Fruit fly (Drosophila melanogaster) whole organism, embryonic: ENCODE results near the gene yellow-g.

Source experiments
- BtbVII ChIP-seq: fragments of 200-800 bp; sonication (Bioruptor generic); optimal IDR thresholded peaks from 3 replicates; lab custom pipeline; 2017; ENCODE audit warnings: missing biosample characterization, mild to moderate bottlenecking, missing genetic modification characterization
- CG10462 ChIP-seq: fragments of 200-800 bp; sonication (Bioruptor generic); optimal IDR thresholded peaks from 2 replicates; lab custom pipeline; 2016; ENCODE audit warnings: missing biosample characterization, missing genetic modification characterization
- CG12299 ChIP-seq: fragments of 200-800 bp; sonication (Bioruptor generic); optimal IDR thresholded peaks from 2 replicates; lab custom pipeline; 2018; ENCODE audit warnings: missing biosample characterization, mild to moderate bottlenecking, missing genetic modification characterization
- CG14014 ChIP-seq: fragments of 200-800 bp; sonication (Bioruptor generic); IDR thresholded peaks from 2 replicates; pipeline ENCODE4 v1.3.6; 2022; ENCODE audit warnings: missing biosample characterization, missing genetic modification characterization
- CG14860 ChIP-seq: fragments of 200-800 bp; sonication (Bioruptor generic); IDR thresholded peaks from 3 replicates; pipeline ENCODE4 v1.3.6; 2022; ENCODE audit warnings: missing biosample characterization, missing genetic modification characterization; ENCODE audit not compliant: partially characterized antibody
- CG1603 ChIP-seq: fragments of 200-800 bp; sonication (Bioruptor generic); optimal IDR thresholded peaks from 2 replicates; lab custom pipeline; 2019; ENCODE audit warnings: missing biosample characterization, mild to moderate bottlenecking, missing genetic modification characterization, moderate library complexity
- CG17328 ChIP-seq: fragments of 200-800 bp; sonication (Bioruptor generic); IDR thresholded peaks from 2 replicates; pipeline ENCODE4 v1.3.6; 2022; ENCODE audit warnings: missing biosample characterization, missing genetic modification characterization
- CG17568 ChIP-seq: fragments of 200-800 bp; sonication (Bioruptor generic); optimal IDR thresholded peaks from 2 replicates; lab custom pipeline; 2018; ENCODE audit warnings: missing biosample characterization, mild to moderate bottlenecking, missing genetic modification characterization, moderate library complexity
- CG18619 ChIP-seq: fragments of 200-800 bp; sonication (Bioruptor generic); optimal IDR thresholded peaks from 3 replicates; lab custom pipeline; 2017; ENCODE audit warnings: missing biosample characterization, mild to moderate bottlenecking, missing genetic modification characterization
- CG31224 ChIP-seq: fragments of 200-800 bp; sonication (Bioruptor generic); IDR thresholded peaks from 2 replicates; pipeline ENCODE4 v1.3.6; 2022; ENCODE audit warnings: missing biosample characterization, missing genetic modification characterization
- CG32532 ChIP-seq: fragments of 200-800 bp; sonication (Bioruptor generic); IDR thresholded peaks from 2 replicates; pipeline ENCODE4 v1.3.6; 2022; ENCODE audit warnings: missing biosample characterization, missing genetic modification characterization
- CG33213 ChIP-seq: fragments of 200-800 bp; sonication (Bioruptor generic); optimal IDR thresholded peaks from 3 replicates; lab custom pipeline; 2016; ENCODE audit warnings: missing biosample characterization, missing genetic modification characterization
- CG3407 ChIP-seq: fragments of 200-800 bp; sonication (Bioruptor generic); optimal IDR thresholded peaks from 2 replicates; lab custom pipeline; 2018; ENCODE audit warnings: missing biosample characterization, mild to moderate bottlenecking, missing genetic modification characterization
- CG4617 ChIP-seq: fragments of 200-800 bp; sonication (Bioruptor generic); optimal IDR thresholded peaks from 3 replicates; lab custom pipeline; 2016; ENCODE audit warnings: missing biosample characterization, missing genetic modification characterization, borderline replicate concordance
- CG8478 ChIP-seq: fragments of >200 bp; optimal IDR thresholded peaks from 2 replicates; lab custom pipeline; 2018
- CG9215 ChIP-seq: fragments of 200-800 bp; sonication (Bioruptor generic); IDR thresholded peaks from 2 replicates; pipeline ENCODE4 v1.3.6; 2022; ENCODE audit warnings: missing biosample characterization, missing genetic modification characterization
- Chrac-16 ChIP-seq: fragments of 200-800 bp; sonication (Bioruptor generic); optimal IDR thresholded peaks from 3 replicates; lab custom pipeline; 2016; ENCODE audit warnings: missing biosample characterization, missing genetic modification characterization
- Dip3 ChIP-seq: fragments of 200-800 bp; sonication (Bioruptor generic); optimal IDR thresholded peaks from 3 replicates; lab custom pipeline; 2016; ENCODE audit warnings: missing biosample characterization, missing genetic modification characterization
- Doc2 ChIP-seq: fragments of 200-800 bp; sonication (Bioruptor generic); IDR thresholded peaks from 2 replicates; pipeline ENCODE4 v1.3.6; 2022; ENCODE audit warnings: missing biosample characterization, missing genetic modification characterization
- Ets65A ChIP-seq: fragments of 200-800 bp; sonication (Bioruptor generic); peaks from one replicate; lab custom pipeline; 2016; ENCODE audit warnings: missing biosample characterization, missing genetic modification characterization
- Fer2 ChIP-seq: fragments of 200-800 bp; sonication (Bioruptor generic); optimal IDR thresholded peaks from 2 replicates; lab custom pipeline; 2018; ENCODE audit warnings: missing biosample characterization, mild to moderate bottlenecking, missing genetic modification characterization, moderate library complexity
- HHEX ChIP-seq: fragments of 200-800 bp; sonication (Bioruptor generic); optimal IDR thresholded peaks from 3 replicates; lab custom pipeline; 2017; ENCODE audit warnings: missing biosample characterization, mild to moderate bottlenecking, missing genetic modification characterization, missing genetic modification reagents
- MESR4 ChIP-seq: fragments of 200-800 bp; sonication (Bioruptor generic); optimal IDR thresholded peaks from 2 replicates; lab custom pipeline; 2018; ENCODE audit warnings: missing biosample characterization, mild to moderate bottlenecking, missing genetic modification characterization, moderate library complexity
- Max ChIP-seq: fragments of 200-800 bp; sonication (Bioruptor generic); optimal IDR thresholded peaks from 2 replicates; lab custom pipeline; 2016; ENCODE audit warnings: missing biosample characterization, mild to moderate bottlenecking, missing genetic modification characterization
- NC2β ChIP-seq: fragments of 200-800 bp; sonication (Bioruptor generic); optimal IDR thresholded peaks from 2 replicates; lab custom pipeline; 2016; ENCODE audit warnings: missing biosample characterization, missing genetic modification characterization
- Opbp ChIP-seq: fragments of 200-800 bp; sonication (Bioruptor generic); IDR thresholded peaks from 3 replicates; pipeline ENCODE4 v1.3.6; 2022; ENCODE audit warnings: missing biosample characterization, missing genetic modification characterization; ENCODE audit not compliant: partially characterized antibody
- Scr ChIP-seq: fragments of 200-800 bp; sonication (Bioruptor generic); IDR thresholded peaks from 2 replicates; pipeline ENCODE4 v1.3.6; 2022; ENCODE audit warnings: missing biosample characterization, missing genetic modification characterization; ENCODE audit not compliant: partially characterized antibody
- Six4 ChIP-seq: fragments of 200-800 bp; sonication (Bioruptor generic); optimal IDR thresholded peaks from 2 replicates; lab custom pipeline; 2016; ENCODE audit warnings: missing biosample characterization, missing genetic modification characterization
- Sox102F ChIP-seq: fragments of 200-800 bp; sonication (Bioruptor generic); optimal IDR thresholded peaks from 2 replicates; lab custom pipeline; 2018; ENCODE audit warnings: missing biosample characterization, mild to moderate bottlenecking, missing genetic modification characterization, moderate library complexity
- Ssrp ChIP-seq: fragments of 200-800 bp; sonication (Bioruptor generic); optimal IDR thresholded peaks from 2 replicates; lab custom pipeline; 2018; ENCODE audit warnings: missing biosample characterization, mild to moderate bottlenecking, missing genetic modification characterization, moderate library complexity
- Taf1 ChIP-seq: fragments of 200-800 bp; sonication (Bioruptor generic); IDR thresholded peaks from 2 replicates; pipeline ENCODE4 v1.3.6; 2022; ENCODE audit warnings: missing biosample characterization, missing genetic modification characterization
- az2 ChIP-seq: fragments of 200-800 bp; sonication (Bioruptor generic); optimal IDR thresholded peaks from 3 replicates; lab custom pipeline; 2016; ENCODE audit warnings: missing biosample characterization, missing genetic modification characterization
- bowl ChIP-seq: fragments of 200-800 bp; sonication (Bioruptor generic); IDR thresholded peaks from 2 replicates; pipeline ENCODE4 v1.3.6; 2022; ENCODE audit warnings: missing biosample characterization, missing genetic modification characterization
- cato ChIP-seq: fragments of 200-800 bp; sonication (Bioruptor generic); optimal IDR thresholded peaks from 2 replicates; lab custom pipeline; 2016; ENCODE audit warnings: missing biosample characterization, missing genetic modification characterization, borderline replicate concordance
- ci ChIP-seq: fragments of 200-800 bp; sonication (Bioruptor generic); IDR thresholded peaks from 3 replicates; pipeline ENCODE4 v1.3.6; 2022; ENCODE audit warnings: missing biosample characterization, missing genetic modification characterization
- crol ChIP-seq: fragments of 200-800 bp; sonication (Bioruptor generic); IDR thresholded peaks from 2 replicates; pipeline ENCODE4 v1.3.6; 2022; ENCODE audit warnings: missing biosample characterization, missing genetic modification characterization
- cwo ChIP-seq: fragments of 200-800 bp; sonication (Bioruptor generic); optimal IDR thresholded peaks from 3 replicates; lab custom pipeline; 2017; ENCODE audit warnings: missing biosample characterization, missing genetic modification characterization, mild to moderate bottlenecking, moderate library complexity, missing genetic modification reagents
- danr ChIP-seq: fragments of 200-800 bp; sonication (Bioruptor generic); IDR thresholded peaks from 2 replicates; pipeline ENCODE4 v1.3.6; 2022; ENCODE audit warnings: missing biosample characterization, missing genetic modification characterization
- fd102C ChIP-seq: fragments of 200-800 bp; sonication (Bioruptor generic); optimal IDR thresholded peaks from 2 replicates; lab custom pipeline; 2018; ENCODE audit warnings: missing biosample characterization, mild to moderate bottlenecking, missing genetic modification characterization, moderate library complexity
- hbn ChIP-seq: fragments of 200-800 bp; sonication (Bioruptor generic); IDR thresholded peaks from 2 replicates; pipeline ENCODE4 v1.3.6; 2022; ENCODE audit warnings: missing biosample characterization, missing genetic modification characterization; ENCODE audit not compliant: partially characterized antibody
- insv ChIP-seq, 2 experiments: fragments of 200-800 bp; sonication (Bioruptor generic); optimal IDR thresholded peaks; 3 replicates each; lab custom pipeline; 2016 to 2018; ENCODE audit warnings: missing biosample characterization in 2 of 2, missing genetic modification characterization in 2 of 2
- kni ChIP-seq: fragments of 200-800 bp; sonication (Bioruptor generic); optimal IDR thresholded peaks from 3 replicates; lab custom pipeline; 2017; ENCODE audit warnings: mild to moderate bottlenecking, missing biosample characterization, missing genetic modification reagents, missing genetic modification characterization
- nerfin-1 ChIP-seq: fragments of 200-800 bp; sonication (Bioruptor generic); optimal IDR thresholded peaks from 3 replicates; lab custom pipeline; 2019; ENCODE audit warnings: missing biosample characterization, mild to moderate bottlenecking, missing genetic modification characterization, moderate library complexity
- nmo ChIP-seq: fragments of 200-800 bp; sonication (Bioruptor generic); optimal IDR thresholded peaks from 2 replicates; lab custom pipeline; 2018; ENCODE audit warnings: missing biosample characterization, mild to moderate bottlenecking, missing genetic modification characterization, moderate library complexity
- p53 ChIP-seq: fragments of 200-800 bp; sonication (Bioruptor generic); optimal IDR thresholded peaks from 2 replicates; lab custom pipeline; 2016; ENCODE audit warnings: missing biosample characterization, missing genetic modification characterization
- pan ChIP-seq, 4 experiments: fragments of >200 bp in 3 of 4; fragments of 200-800 bp in 1 of 4; sonication (Bioruptor generic) in 1 of 4; optimal IDR thresholded peaks in 3 of 4; IDR thresholded peaks in 1 of 4; 2 replicates each; pipeline versions ENCODE4 v1.3.6 to Lab custom; 2017 to 2022; ENCODE audit warnings: missing biosample characterization in 2 of 4, missing genetic modification characterization in 2 of 4, mixed read lengths in 1 of 4
- prd ChIP-seq, 3 experiments: fragments of >200 bp in 2 of 3; fragments of 200-800 bp in 1 of 3; sonication (Bioruptor generic) in 1 of 3; optimal IDR thresholded peaks in 2 of 3; IDR thresholded peaks in 1 of 3; 2 replicates in 2 of 3; 3 replicates in 1 of 3; pipeline versions ENCODE4 v1.3.6 to Lab custom; 2017 to 2022; ENCODE audit warnings: missing biosample characterization in 1 of 3, missing genetic modification characterization in 1 of 3
- tgo ChIP-seq: fragments of 200-800 bp; sonication (Bioruptor generic); IDR thresholded peaks from 3 replicates; pipeline ENCODE4 v1.3.6; 2022; ENCODE audit warnings: missing biosample characterization, missing genetic modification characterization
- tna ChIP-seq: fragments of 200-800 bp; sonication (Bioruptor generic); IDR thresholded peaks from 2 replicates; pipeline ENCODE4 v1.3.6; 2022; ENCODE audit warnings: missing biosample characterization, missing genetic modification characterization; ENCODE audit not compliant: partially characterized antibody

Gene yellow-g

DNA sequence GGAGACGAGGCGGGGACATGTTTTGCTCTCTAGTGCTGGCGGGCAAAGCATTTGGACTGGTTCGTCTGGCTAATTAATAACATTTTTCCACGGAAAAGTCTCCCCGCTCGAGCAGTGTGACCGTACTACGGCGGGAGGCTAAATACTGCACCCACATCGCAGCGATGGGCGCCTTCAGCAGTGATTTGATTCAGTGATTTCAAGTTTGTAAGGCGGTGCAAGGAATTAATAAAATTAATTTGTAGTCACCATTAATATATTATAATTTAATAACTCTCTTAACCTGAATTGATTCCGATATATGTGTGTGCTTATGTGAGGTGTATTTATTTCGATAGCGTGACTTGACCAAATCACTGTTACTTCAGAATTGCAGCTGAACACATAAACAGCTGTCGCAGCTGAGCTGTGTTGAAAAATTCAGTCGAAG lies 10.0 kb downstream of the yellow-g start, which contains the start of the genes oxt and CG13807 (continued):
- no peak for TF ChIP-seq CG8478 (lab: Kevin White, UChicago)
- TF ChIP-seq Doc2 (GFP tag; lab: Robert Waterston, UW): peak; percentile 49; the same call in 1 of the 2 replicates
- peak; percentile 42; the same call in 1 of the 2 replicates for TF ChIP-seq Scr (GFP tag; lab: Robert Waterston, UW)
- no peak for TF ChIP-seq pan (optimal IDR thresholded peaks at IDR 0.05; lab: Kevin White, UChicago)
- peak in 1 of 2 experiments; percentile 94 for TF ChIP-seq pan (GFP tag; optimal IDR thresholded peaks at IDR 0.05 in 1 of 2, IDR thresholded peaks at IDR 0.05 in 1 of 2)
- peak; percentile 89 for TF ChIP-seq tgo
- TF ChIP-seq Taf1 (GFP tag; lab: Robert Waterston, UW): peak; percentile 77
- TF ChIP-seq CG17568 (GFP tag; lab: Kevin White, UChicago): no peak
- TF ChIP-seq CG33213 (GFP tag; lab: Kevin White, UChicago): peak; percentile 73
- peak; percentile 71 for TF ChIP-seq CG3407
- TF ChIP-seq CG32532 (GFP tag; lab: Robert Waterston, UW): peak; percentile 94
- TF ChIP-seq Opbp (GFP tag; lab: Robert Waterston, UW): no peak
- no peak for TF ChIP-seq hbn (GFP tag; lab: Robert Waterston, UW)
- TF ChIP-seq CG4617: peak; percentile 95
- TF ChIP-seq kni: no peak
- TF ChIP-seq CG17328 (GFP tag; lab: Robert Waterston, UW): peak; percentile 85
- TF ChIP-seq crol (GFP tag; lab: Robert Waterston, UW): peak; percentile 44; the same call in 1 of the 2 replicates
- TF ChIP-seq danr (GFP tag; lab: Robert Waterston, UW): peak; percentile 49
- peak; percentile 67 for TF ChIP-seq MESR4 (GFP tag; lab: Kevin White, UChicago)
- peak; percentile 89 for TF ChIP-seq CG1603 (tag; lab: Kevin White, UChicago)
- TF ChIP-seq CG9215 (GFP tag; lab: Robert Waterston, UW): peak; percentile 78
- TF ChIP-seq ci (GFP tag; lab: Robert Waterston, UW): peak; percentile 94
- peak; percentile 87 for TF ChIP-seq HHEX (GFP tag; lab: Kevin White, UChicago)
- TF ChIP-seq nerfin-1: peak; percentile 91
- peak; percentile 84 for TF ChIP-seq CG18619 (GFP tag; lab: Kevin White, UChicago)
- peak; percentile 95 for TF ChIP-seq nmo (GFP tag; lab: Kevin White, UChicago)
- peak in 1 of 2 experiments; percentile 44 for TF ChIP-seq insv (GFP tag; optimal IDR thresholded peaks at IDR 0.05; lab: Kevin White, UChicago)
- peak; percentile 40 for TF ChIP-seq Dip3
- no peak; the same call in 1 of the 2 replicates for TF ChIP-seq bowl (GFP tag; lab: Robert Waterston, UW)
- peak; percentile 87 for TF ChIP-seq CG14014 (GFP tag; lab: Robert Waterston, UW)
- peak; percentile 85 for TF ChIP-seq Fer2 (tag; lab: Kevin White, UChicago)
- TF ChIP-seq CG14860 (GFP tag; lab: Robert Waterston, UW): no peak
- TF ChIP-seq NC2β (GFP tag; lab: Kevin White, UChicago): peak; percentile 46
- TF ChIP-seq fd102C: peak; percentile 42
- TF ChIP-seq Ssrp (tag; lab: Kevin White, UChicago): peak; percentile 86
- TF ChIP-seq cato: peak; percentile 79
- TF ChIP-seq CG31224 (GFP tag; lab: Robert Waterston, UW): peak; percentile 77
- TF ChIP-seq prd (optimal IDR thresholded peaks at IDR 0.05; lab: Kevin White, UChicago): no peak
- TF ChIP-seq prd (GFP tag; IDR thresholded peaks at IDR 0.05; lab: Robert Waterston, UW): peak; percentile 94
- peak; percentile 92 for TF ChIP-seq Chrac-16 (GFP tag; lab: Kevin White, UChicago)
- peak; percentile 81 for TF ChIP-seq Six4 (GFP tag; lab: Kevin White, UChicago)
- TF ChIP-seq Sox102F (GFP tag; lab: Kevin White, UChicago): peak; percentile 89
- TF ChIP-seq CG10462: peak; percentile 72
- peak; percentile 82 for TF ChIP-seq CG12299 (tag; lab: Kevin White, UChicago)
- TF ChIP-seq BtbVII (GFP tag; lab: Kevin White, UChicago): peak; percentile 51
- peak; percentile 69 for TF ChIP-seq cwo
- TF ChIP-seq tna (GFP tag; lab: Robert Waterston, UW): no peak
- peak; percentile 87 for TF ChIP-seq az2 (GFP tag; lab: Kevin White, UChicago)
- no peak for TF ChIP-seq Ets65A
- no peak for TF ChIP-seq p53
- peak; percentile 88 for TF ChIP-seq Max (GFP tag; lab: Kevin White, UChicago)
